Fruit fly (Drosophila melanogaster) whole organism, prepupa: ENCODE measurements around the gene GlyRS.
A peak's percentile ranks its signal among the peaks of the same experiment; 100 is the strongest.

Experiments
- CG3032 ChIP-seq: fragments of 200-800 bp; optimal IDR thresholded peaks from 2 replicates; lab custom pipeline; 2019; ENCODE audit warnings: missing biosample characterization, mild to moderate bottlenecking, missing genetic modification characterization, moderate library complexity
- CG31627 ChIP-seq: fragments of 200-800 bp; sonication (Bioruptor generic); optimal IDR thresholded peaks from 3 replicates; lab custom pipeline; 2016; ENCODE audit warnings: missing biosample characterization, missing genetic modification characterization
- CG4318 ChIP-seq: fragments of 200-800 bp; sonication (Bioruptor generic); optimal IDR thresholded peaks from 3 replicates; lab custom pipeline; 2017; ENCODE audit warnings: missing biosample characterization, mild to moderate bottlenecking, missing genetic modification characterization
- Gug ChIP-seq: fragments of 200-800 bp; sonication (Bioruptor generic); IDR thresholded peaks from 2 replicates; pipeline ENCODE4 v1.3.6; 2022; ENCODE audit warnings: missing biosample characterization, missing genetic modification characterization
- Hr39 ChIP-seq: fragments of 200-800 bp; sonication (Bioruptor generic); optimal IDR thresholded peaks from 2 replicates; lab custom pipeline; 2016; ENCODE audit warnings: missing biosample characterization, missing genetic modification characterization
- Met ChIP-seq: fragments of 200-800 bp; sonication (Bioruptor generic); optimal IDR thresholded peaks from 3 replicates; lab custom pipeline; 2016; ENCODE audit warnings: missing biosample characterization, missing genetic modification characterization
- esn ChIP-seq: fragments of 200-800 bp; sonication (Bioruptor generic); optimal IDR thresholded peaks from 2 replicates; lab custom pipeline; 2016; ENCODE audit warnings: missing biosample characterization, mild to moderate bottlenecking, missing genetic modification characterization, moderate library complexity

dm6 chr3L:15105566-15106207, 10.7 kb downstream of the GlyRS start, which contains the start of gene CG45071:
- TF ChIP-seq Hr39 (GFP tag; lab: Kevin White, UChicago), result no peak
- no peak for TF ChIP-seq CG31627
- no peak for TF ChIP-seq CG4318
- TF ChIP-seq CG3032 (tag; lab: Kevin White, UChicago), result no peak
- 0 out of 2 replicates have a peak, but pooled peaks have one; percentile 24 for TF ChIP-seq Gug (GFP tag; lab: Robert Waterston, UW)
- TF ChIP-seq esn, result no peak
- TF ChIP-seq Met (GFP tag; lab: Kevin White, UChicago), result no peak
